Worm (Caenorhabditis elegans) whole organism, mixed stage, embryonic: ENCODE data around the gene K10G9.2.

Experiments used
- ces-1 ChIP-seq: fragments of 150-350 bp; optimal IDR thresholded peaks from 2 replicates; lab custom pipeline; 2014; ENCODE audit warnings: missing biosample characterization, missing genetic modification reagents, missing genetic modification characterization
- elt-3 ChIP-seq: fragments of 150-350 bp; optimal IDR thresholded peaks from 2 replicates; lab custom pipeline; 2014; ENCODE audit warnings: missing biosample characterization, missing genetic modification characterization
- nhr-28 ChIP-seq: fragments of 150-350 bp; optimal IDR thresholded peaks from 2 replicates; lab custom pipeline; 2014; ENCODE audit warnings: missing biosample characterization, missing genetic modification characterization
- snpc-4 ChIP-seq: fragments of 150-350 bp; optimal IDR thresholded peaks from 2 replicates; lab custom pipeline; 2014; ENCODE audit warnings: missing biosample characterization, missing genetic modification characterization
- unc-62 ChIP-seq: fragments of 150-350 bp; optimal IDR thresholded peaks from 2 replicates; lab custom pipeline; 2014; ENCODE audit warnings: missing biosample characterization, missing genetic modification reagents, missing genetic modification characterization

- no peak for TF ChIP-seq elt-3
- TF ChIP-seq ces-1 (GFP tag; lab: Kevin White, UChicago): no peak
- no peak for TF ChIP-seq snpc-4
- TF ChIP-seq unc-62 (GFP tag; lab: Kevin White, UChicago): no peak
- TF ChIP-seq nhr-28 (tag; lab: Kevin White, UChicago): no peak
Measured at ce11 chrIII:10331232-10331631, 45.5 kb downstream of the K10G9.2 start.
